Fruit fly (Drosophila melanogaster) whole organism, embryonic: ENCODE data around the gene gro.
A peak's percentile ranks its signal among the peaks of the same experiment; 100 is the strongest.

Source experiments
- Awh ChIP-seq: fragments of 200-800 bp; sonication (Bioruptor generic); IDR thresholded peaks from 2 replicates; pipeline ENCODE4, ENCODE4 v1.3.6; 2022; ENCODE audit warnings: missing biosample characterization, missing genetic modification characterization
- B-H2 ChIP-seq: fragments of 200-800 bp; sonication (Bioruptor generic); optimal IDR thresholded peaks from 2 replicates; lab custom pipeline; 2018; ENCODE audit warnings: missing biosample characterization, mild to moderate bottlenecking, missing genetic modification characterization
- Bdp1 ChIP-seq: fragments of 200-800 bp; sonication (Bioruptor generic); optimal IDR thresholded peaks from 3 replicates; lab custom pipeline; 2016; ENCODE audit warnings: missing biosample characterization, missing genetic modification characterization
- BtbVII ChIP-seq: fragments of 200-800 bp; sonication (Bioruptor generic); optimal IDR thresholded peaks from 3 replicates; lab custom pipeline; 2017; ENCODE audit warnings: missing biosample characterization, mild to moderate bottlenecking, missing genetic modification characterization
- CG10321 ChIP-seq: fragments of 200-800 bp; sonication (Bioruptor generic); IDR thresholded peaks from 2 replicates; pipeline ENCODE4 v1.3.6; 2022; ENCODE audit warnings: missing biosample characterization, missing genetic modification characterization
- CG12155 ChIP-seq: fragments of 200-800 bp; sonication (Bioruptor generic); optimal IDR thresholded peaks from 3 replicates; lab custom pipeline; 2016; ENCODE audit warnings: missing biosample characterization, missing genetic modification characterization
- CG12299 ChIP-seq: fragments of 200-800 bp; sonication (Bioruptor generic); optimal IDR thresholded peaks from 2 replicates; lab custom pipeline; 2018; ENCODE audit warnings: missing biosample characterization, mild to moderate bottlenecking, missing genetic modification characterization
- CG13287 ChIP-seq: fragments of 200-800 bp; sonication (Bioruptor generic); IDR thresholded peaks from 2 replicates; pipeline ENCODE4 v1.3.6; 2022; ENCODE audit warnings: missing biosample characterization, missing genetic modification characterization; ENCODE audit not compliant: partially characterized antibody
- CG13624 ChIP-seq: fragments of 200-800 bp; sonication (Bioruptor generic); optimal IDR thresholded peaks from 2 replicates; lab custom pipeline; 2016; ENCODE audit warnings: missing biosample characterization, missing genetic modification characterization
- CG14965 ChIP-seq: fragments of 200-800 bp; sonication (Bioruptor generic); optimal IDR thresholded peaks from 2 replicates; lab custom pipeline; 2016; ENCODE audit warnings: missing biosample characterization, missing genetic modification characterization, borderline replicate concordance
- CG1602 ChIP-seq: fragments of 200-800 bp; sonication (Bioruptor generic); optimal IDR thresholded peaks from 3 replicates; lab custom pipeline; 2016; ENCODE audit warnings: missing biosample characterization, missing genetic modification characterization
- CG16779 ChIP-seq: fragments of 200-800 bp; sonication (Bioruptor generic); IDR thresholded peaks from 2 replicates; pipeline ENCODE4 v1.3.6; 2022; ENCODE audit warnings: missing biosample characterization, missing genetic modification characterization
- CG2678 ChIP-seq: fragments of 200-800 bp; sonication (Bioruptor generic); optimal IDR thresholded peaks from 3 replicates; lab custom pipeline; 2019; ENCODE audit warnings: missing biosample characterization, mild to moderate bottlenecking, missing genetic modification characterization, moderate library complexity
- CG31388 ChIP-seq: fragments of 200-800 bp; sonication (Bioruptor generic); optimal IDR thresholded peaks from 2 replicates; lab custom pipeline; 2016; ENCODE audit warnings: missing biosample characterization, missing genetic modification characterization
- CG4328 ChIP-seq: fragments of 200-800 bp; sonication (Bioruptor generic); optimal IDR thresholded peaks from 3 replicates; lab custom pipeline; 2017; ENCODE audit warnings: missing biosample characterization, missing genetic modification reagents, missing genetic modification characterization
- CG4404 ChIP-seq: fragments of 200-800 bp; sonication (Bioruptor generic); IDR thresholded peaks from 2 replicates; pipeline ENCODE4 v1.3.6; 2022; ENCODE audit warnings: missing biosample characterization, missing genetic modification characterization
- CG4820 ChIP-seq: fragments of 200-800 bp; sonication (Bioruptor generic); optimal IDR thresholded peaks from 3 replicates; lab custom pipeline; 2016; ENCODE audit warnings: missing biosample characterization, missing genetic modification characterization
- CG7745 ChIP-seq: fragments of 200-800 bp; sonication (Bioruptor generic); optimal IDR thresholded peaks from 2 replicates; lab custom pipeline; 2018; ENCODE audit warnings: missing biosample characterization, mild to moderate bottlenecking, missing genetic modification characterization, moderate library complexity
- CG8924 ChIP-seq: fragments of 200-800 bp; optimal IDR thresholded peaks from 3 replicates; lab custom pipeline; 2019; ENCODE audit warnings: missing biosample characterization, mild to moderate bottlenecking, missing genetic modification characterization, moderate library complexity
- CG9609 ChIP-seq: fragments of 200-800 bp; sonication (Bioruptor generic); optimal IDR thresholded peaks from 3 replicates; lab custom pipeline; 2016; ENCODE audit warnings: missing biosample characterization, missing genetic modification characterization
- CoRest ChIP-seq: fragments of 200-800 bp; sonication (Bioruptor generic); optimal IDR thresholded peaks from 3 replicates; lab custom pipeline; 2018; ENCODE audit warnings: missing biosample characterization, mild to moderate bottlenecking, missing genetic modification characterization, moderate library complexity
- D19B ChIP-seq: fragments of 200-800 bp; sonication (Bioruptor generic); optimal IDR thresholded peaks from 2 replicates; lab custom pipeline; 2017; ENCODE audit warnings: missing biosample characterization, mild to moderate bottlenecking, missing genetic modification characterization
- Deaf1 ChIP-seq: fragments of 200-800 bp; optimal IDR thresholded peaks from 3 replicates; lab custom pipeline; 2019; ENCODE audit warnings: missing biosample characterization, mild to moderate bottlenecking, missing genetic modification characterization, moderate library complexity
- Dfd ChIP-seq, 2 experiments: fragments of >200 bp; optimal IDR thresholded peaks; 2 replicates each; lab custom pipeline; 2017; ENCODE audit warnings: missing biosample characterization in 2 of 2, missing genetic modification characterization in 2 of 2
- Dp ChIP-seq: fragments of 200-800 bp; sonication (Bioruptor generic); optimal IDR thresholded peaks from 2 replicates; lab custom pipeline; 2018; ENCODE audit warnings: missing biosample characterization, mild to moderate bottlenecking, missing genetic modification characterization, moderate library complexity
- ERR ChIP-seq: fragments of 200-800 bp; sonication (Bioruptor generic); optimal IDR thresholded peaks from 2 replicates; lab custom pipeline; 2016; ENCODE audit warnings: missing biosample characterization, missing genetic modification characterization
- HLH54F ChIP-seq: fragments of 200-800 bp; sonication (Bioruptor generic); optimal IDR thresholded peaks from 3 replicates; lab custom pipeline; 2016; ENCODE audit warnings: missing biosample characterization, missing genetic modification characterization
- Lpt ChIP-seq: fragments of >200 bp; optimal IDR thresholded peaks from 2 replicates; lab custom pipeline; 2018; ENCODE audit warnings: missing biosample characterization, missing genetic modification characterization
- Optix ChIP-seq: fragments of 200-800 bp; sonication (Bioruptor generic); IDR thresholded peaks from 3 replicates; pipeline ENCODE4 v1.3.6; 2022; ENCODE audit warnings: missing biosample characterization, missing genetic modification characterization
- Xbp1 ChIP-seq: fragments of 200-800 bp; sonication (Bioruptor generic); optimal IDR thresholded peaks from 3 replicates; lab custom pipeline; 2016; ENCODE audit warnings: missing biosample characterization, mild to moderate bottlenecking, missing genetic modification characterization
- ara ChIP-seq: fragments of 200-800 bp; sonication (Bioruptor generic); IDR thresholded peaks from 2 replicates; pipeline ENCODE4 v1.3.6; 2022; ENCODE audit warnings: missing biosample characterization, missing genetic modification characterization
- ash1 ChIP-seq: fragments of 200-800 bp; sonication (Bioruptor generic); optimal IDR thresholded peaks from 2 replicates; lab custom pipeline; 2018; ENCODE audit warnings: missing biosample characterization, mild to moderate bottlenecking, missing genetic modification characterization
- az2 ChIP-seq: fragments of 200-800 bp; sonication (Bioruptor generic); optimal IDR thresholded peaks from 3 replicates; lab custom pipeline; 2016; ENCODE audit warnings: missing biosample characterization, missing genetic modification characterization
- bigmax ChIP-seq: fragments of 200-800 bp; sonication (Bioruptor generic); optimal IDR thresholded peaks from 2 replicates; lab custom pipeline; 2018; ENCODE audit warnings: missing biosample characterization, mild to moderate bottlenecking, missing genetic modification characterization
- dimm ChIP-seq: fragments of 200-800 bp; sonication (Bioruptor generic); IDR thresholded peaks from 2 replicates; pipeline ENCODE4 v1.3.6; 2022; ENCODE audit warnings: missing biosample characterization, missing genetic modification characterization
- dmrt11E ChIP-seq: fragments of 200-800 bp; sonication (Bioruptor generic); optimal IDR thresholded peaks from 3 replicates; lab custom pipeline; 2018; ENCODE audit warnings: missing biosample characterization, mild to moderate bottlenecking, missing genetic modification characterization, moderate library complexity
- dmrt99B ChIP-seq: fragments of 200-800 bp; sonication (Bioruptor generic); optimal IDR thresholded peaks from 2 replicates; lab custom pipeline; 2018; ENCODE audit warnings: missing biosample characterization, mild to moderate bottlenecking, missing genetic modification characterization, moderate library complexity
- dpn ChIP-seq, 2 experiments: fragments of 200-800 bp; sonication (Bioruptor generic); optimal IDR thresholded peaks; 3 replicates each; lab custom pipeline; 2016; ENCODE audit warnings: missing biosample characterization in 2 of 2, missing genetic modification characterization in 2 of 2
- eve ChIP-seq, 2 experiments: fragments of >200 bp; optimal IDR thresholded peaks; 2 replicates each; lab custom pipeline; 2017; ENCODE audit warnings: missing biosample characterization in 2 of 2, missing genetic modification characterization in 2 of 2
- fru ChIP-seq: fragments of >200 bp; optimal IDR thresholded peaks from 2 replicates; lab custom pipeline; 2017
- ind ChIP-seq: fragments of 200-800 bp; sonication (Bioruptor generic); optimal IDR thresholded peaks from 3 replicates; lab custom pipeline; 2016; ENCODE audit warnings: missing biosample characterization, missing genetic modification characterization
- luna ChIP-seq: fragments of 200-800 bp; sonication (Bioruptor generic); optimal IDR thresholded peaks from 2 replicates; lab custom pipeline; 2016; ENCODE audit warnings: missing biosample characterization, missing genetic modification characterization
- maf-S ChIP-seq: fragments of 200-800 bp; sonication (Bioruptor generic); optimal IDR thresholded peaks from 2 replicates; lab custom pipeline; 2016; ENCODE audit warnings: missing biosample characterization, missing genetic modification characterization
- oc ChIP-seq: fragments of 200-800 bp; sonication (Bioruptor generic); optimal IDR thresholded peaks from 2 replicates; lab custom pipeline; 2018; ENCODE audit warnings: missing biosample characterization, mild to moderate bottlenecking, missing genetic modification characterization, moderate library complexity
- peb ChIP-seq: fragments of 200-800 bp; sonication (Bioruptor generic); IDR thresholded peaks from 2 replicates; pipeline ENCODE4 v1.3.6; 2022; ENCODE audit warnings: missing biosample characterization, missing genetic modification characterization
- salm ChIP-seq: fragments of 200-800 bp; sonication (Bioruptor generic); optimal IDR thresholded peaks from 2 replicates; lab custom pipeline; 2018; ENCODE audit warnings: missing biosample characterization, mild to moderate bottlenecking, missing genetic modification characterization
- sima ChIP-seq: fragments of 200-800 bp; sonication (Bioruptor generic); optimal IDR thresholded peaks from 2 replicates; lab custom pipeline; 2016; ENCODE audit warnings: missing biosample characterization, missing genetic modification characterization
- ssp ChIP-seq: fragments of 200-800 bp; sonication (Bioruptor generic); IDR thresholded peaks from 2 replicates; pipeline ENCODE4 v1.3.6; 2022; ENCODE audit warnings: missing biosample characterization, missing genetic modification characterization
- tap ChIP-seq: fragments of 200-800 bp; optimal IDR thresholded peaks from 3 replicates; lab custom pipeline; 2019; ENCODE audit warnings: missing biosample characterization, mild to moderate bottlenecking, missing genetic modification characterization, moderate library complexity
- vfl ChIP-seq: fragments of 200-800 bp; sonication (Bioruptor generic); optimal IDR thresholded peaks from 2 replicates; lab custom pipeline; 2016; ENCODE audit warnings: missing biosample characterization, missing genetic modification characterization
- zen ChIP-seq: fragments of 200-800 bp; sonication (Bioruptor generic); optimal IDR thresholded peaks from 3 replicates; lab custom pipeline; 2018; ENCODE audit warnings: missing biosample characterization, mild to moderate bottlenecking, missing genetic modification characterization, moderate library complexity
- zfh1 ChIP-seq: fragments of 200-800 bp; sonication (Bioruptor generic); IDR thresholded peaks from 3 replicates; pipeline ENCODE4 v1.3.6; 2022; ENCODE audit warnings: missing biosample characterization, missing genetic modification characterization

The gro gene

dm6 chr3R:26055214-26055632 is 13.7 kb downstream of the gro start, which contains the start of gene Cmpk (continued):
- peak; percentile 85 for TF ChIP-seq Dp (GFP tag; lab: Kevin White, UChicago)
- no peak for TF ChIP-seq luna (GFP tag; lab: Kevin White, UChicago)
- peak; percentile 30 for TF ChIP-seq az2 (GFP tag; lab: Kevin White, UChicago)
- TF ChIP-seq dimm = no peak
- TF ChIP-seq Dfd (GFP tag; optimal IDR thresholded peaks at IDR 0.05; lab: Kevin White, UChicago) = no peak
- no peak for TF ChIP-seq ssp
- no peak for TF ChIP-seq CG14965 (GFP tag; lab: Kevin White, UChicago)
- peak; percentile 47 for TF ChIP-seq CG12299 (tag; lab: Kevin White, UChicago)
- TF ChIP-seq tap = peak; percentile 72
- no peak for TF ChIP-seq fru (lab: Kevin White, UChicago)
- TF ChIP-seq dmrt99B = peak; percentile 63
- TF ChIP-seq Bdp1 = peak; percentile 31
- no peak for TF ChIP-seq CG4404 (GFP tag; lab: Robert Waterston, UW)
- peak; percentile 34 for TF ChIP-seq CG4820 (GFP tag; lab: Kevin White, UChicago)
- TF ChIP-seq CG7745 (tag; lab: Kevin White, UChicago) = no peak
- no peak for TF ChIP-seq CG12155 (GFP tag; lab: Kevin White, UChicago)
- peak; percentile 58 for TF ChIP-seq CoRest (tag; lab: Kevin White, UChicago)
- 0 out of 3 replicates have a peak, but pooled peaks have one; percentile 8 for TF ChIP-seq Optix
- TF ChIP-seq CG4328 (GFP tag; lab: Kevin White, UChicago) = peak; percentile 80
- no peak for TF ChIP-seq Awh (GFP tag; lab: Robert Waterston, UW)
- TF ChIP-seq CG13287 = peak; percentile 58
- no peak for TF ChIP-seq CG16779 (GFP tag; lab: Robert Waterston, UW)
- no peak for TF ChIP-seq ERR (GFP tag; lab: Kevin White, UChicago)
- peak; percentile 47 for TF ChIP-seq dmrt11E (tag; lab: Kevin White, UChicago)
- TF ChIP-seq CG13624 (GFP tag; lab: Kevin White, UChicago) = peak; percentile 39
- TF ChIP-seq CG2678 = no peak
- peak; percentile 26 for TF ChIP-seq maf-S (GFP tag; lab: Kevin White, UChicago)
- peak; percentile 38 for TF ChIP-seq HLH54F (GFP tag; lab: Kevin White, UChicago)
- TF ChIP-seq Deaf1 (tag; lab: Kevin White, UChicago) = no peak
- peak; percentile 43 for TF ChIP-seq CG8924
- peak; percentile 62 for TF ChIP-seq bigmax (GFP tag; lab: Kevin White, UChicago)
- TF ChIP-seq ind (GFP tag; lab: Kevin White, UChicago) = peak; percentile 47
- TF ChIP-seq CG31388 (GFP tag; lab: Kevin White, UChicago) = no peak
- peak; percentile 41; the same call in 1 of the 2 replicates for TF ChIP-seq ara (GFP tag; lab: Robert Waterston, UW)
- no peak for TF ChIP-seq sima (GFP tag; lab: Kevin White, UChicago)
- no peak for TF ChIP-seq CG1602
- peak; percentile 26; the same call in 1 of the 2 replicates for TF ChIP-seq CG10321 (GFP tag; lab: Robert Waterston, UW)
- no peak for TF ChIP-seq peb (GFP tag; lab: Robert Waterston, UW)
- TF ChIP-seq Xbp1 (GFP tag; lab: Kevin White, UChicago) = peak; percentile 71
- TF ChIP-seq oc (tag; lab: Kevin White, UChicago) = no peak
- no peak for TF ChIP-seq CG9609 (GFP tag; lab: Kevin White, UChicago)
- no peak for TF ChIP-seq Lpt (GFP tag; lab: Kevin White, UChicago)
- peak; percentile 77 for TF ChIP-seq BtbVII
- TF ChIP-seq vfl (GFP tag; lab: Kevin White, UChicago) = peak; percentile 12
- peak; percentile 63 for TF ChIP-seq salm (tag; lab: Kevin White, UChicago)
- TF ChIP-seq eve (GFP tag; optimal IDR thresholded peaks at IDR 0.05; lab: Kevin White, UChicago) = no peak
- TF ChIP-seq ash1 = peak; percentile 43
- peak; percentile 78 for TF ChIP-seq zfh1 (GFP tag; lab: Robert Waterston, UW)
- TF ChIP-seq zen = peak; percentile 13
- TF ChIP-seq B-H2 (GFP tag; lab: Kevin White, UChicago) = peak; percentile 92
- peak; percentile 21 for TF ChIP-seq D19B (GFP tag; lab: Kevin White, UChicago)
- peak; percentile 38 to 42 for TF ChIP-seq dpn (GFP tag; optimal IDR thresholded peaks at IDR 0.05; lab: Kevin White, UChicago)
